Fruit fly (Drosophila melanogaster) whole organism, embryonic: ENCODE data around the gene msb1l.

Source experiments
- Atf3 ChIP-seq: fragments of 200-800 bp; sonication (Bioruptor generic); optimal IDR thresholded peaks from 3 replicates; lab custom pipeline; 2016; ENCODE audit warnings: missing biosample characterization, missing genetic modification characterization
- BEAF-32 ChIP-seq: fragments of 200-800 bp; sonication (Bioruptor generic); optimal IDR thresholded peaks from 3 replicates; lab custom pipeline; 2017; ENCODE audit warnings: missing biosample characterization, missing genetic modification characterization, mild to moderate bottlenecking, moderate library complexity, missing genetic modification reagents
- Bteb2 ChIP-seq: fragments of 200-800 bp; sonication (Bioruptor generic); optimal IDR thresholded peaks from 2 replicates; lab custom pipeline; 2016; ENCODE audit warnings: missing biosample characterization, missing genetic modification characterization
- CG1024 ChIP-seq: fragments of 200-800 bp; sonication (Bioruptor generic); IDR thresholded peaks from 2 replicates; pipeline ENCODE4 v1.3.6; 2022; ENCODE audit warnings: missing biosample characterization, missing genetic modification characterization
- CG10654 ChIP-seq: fragments of 200-800 bp; sonication (Bioruptor generic); optimal IDR thresholded peaks from 2 replicates; lab custom pipeline; 2016; ENCODE audit warnings: missing biosample characterization, missing genetic modification characterization
- CG11504 ChIP-seq: fragments of 200-800 bp; sonication (Bioruptor generic); optimal IDR thresholded peaks from 3 replicates; lab custom pipeline; 2019; ENCODE audit warnings: missing biosample characterization, mild to moderate bottlenecking, missing genetic modification characterization, moderate library complexity
- CG12104 ChIP-seq: fragments of 200-800 bp; sonication (Bioruptor generic); optimal IDR thresholded peaks from 3 replicates; lab custom pipeline; 2016; ENCODE audit warnings: missing biosample characterization, missing genetic modification characterization
- CG12219 ChIP-seq: fragments of 200-800 bp; sonication (Bioruptor generic); optimal IDR thresholded peaks from 3 replicates; lab custom pipeline; 2018; ENCODE audit warnings: missing biosample characterization, mild to moderate bottlenecking, missing genetic modification characterization
- CG12299 ChIP-seq: fragments of 200-800 bp; sonication (Bioruptor generic); optimal IDR thresholded peaks from 2 replicates; lab custom pipeline; 2018; ENCODE audit warnings: missing biosample characterization, mild to moderate bottlenecking, missing genetic modification characterization
- CG12744 ChIP-seq: fragments of 200-800 bp; sonication (Bioruptor generic); optimal IDR thresholded peaks from 2 replicates; lab custom pipeline; 2016; ENCODE audit warnings: missing biosample characterization, missing genetic modification characterization
- CG12769 ChIP-seq: fragments of 200-800 bp; sonication (Bioruptor generic); optimal IDR thresholded peaks from 2 replicates; lab custom pipeline; 2019; ENCODE audit warnings: missing biosample characterization, mild to moderate bottlenecking, missing genetic modification characterization, moderate library complexity
- CG13287 ChIP-seq: fragments of 200-800 bp; sonication (Bioruptor generic); IDR thresholded peaks from 2 replicates; pipeline ENCODE4 v1.3.6; 2022; ENCODE audit warnings: missing biosample characterization, missing genetic modification characterization; ENCODE audit not compliant: partially characterized antibody
- CG14667 ChIP-seq: fragments of 200-800 bp; sonication (Bioruptor generic); IDR thresholded peaks from 2 replicates; pipeline ENCODE4 v1.3.6; 2022; ENCODE audit warnings: missing biosample characterization, missing genetic modification characterization
- CG14710 ChIP-seq: fragments of 200-800 bp; sonication (Bioruptor generic); optimal IDR thresholded peaks from 3 replicates; lab custom pipeline; 2019; ENCODE audit warnings: missing biosample characterization, mild to moderate bottlenecking, missing genetic modification characterization, moderate library complexity
- CG16813 ChIP-seq: fragments of 200-800 bp; sonication (Bioruptor generic); IDR thresholded peaks from 3 replicates; pipeline ENCODE4 v1.3.6; 2022; ENCODE audit warnings: missing biosample characterization, missing genetic modification characterization; ENCODE audit not compliant: partially characterized antibody
- CG18011 ChIP-seq: fragments of 200-800 bp; sonication (Bioruptor generic); optimal IDR thresholded peaks from 2 replicates; lab custom pipeline; 2017; ENCODE audit warnings: missing biosample characterization, missing genetic modification characterization, mild to moderate bottlenecking, moderate library complexity, missing genotype
- CG18599 ChIP-seq: fragments of 200-800 bp; sonication (Bioruptor generic); optimal IDR thresholded peaks from 3 replicates; lab custom pipeline; 2017; ENCODE audit warnings: missing biosample characterization, missing genetic modification characterization, mild to moderate bottlenecking, moderate library complexity, missing genetic modification reagents
- CG2678 ChIP-seq: fragments of 200-800 bp; sonication (Bioruptor generic); optimal IDR thresholded peaks from 3 replicates; lab custom pipeline; 2019; ENCODE audit warnings: missing biosample characterization, mild to moderate bottlenecking, missing genetic modification characterization, moderate library complexity
- CG31441 ChIP-seq: fragments of 200-800 bp; sonication (Bioruptor generic); IDR thresholded peaks from 2 replicates; pipeline ENCODE4 v1.3.6; 2022; ENCODE audit warnings: missing biosample characterization, missing genetic modification characterization
- CG34422 ChIP-seq: fragments of 200-800 bp; sonication (Bioruptor generic); IDR thresholded peaks from 3 replicates; pipeline ENCODE4 v1.3.6; 2022; ENCODE audit warnings: missing biosample characterization, missing genetic modification characterization
- CG4404 ChIP-seq: fragments of 200-800 bp; sonication (Bioruptor generic); IDR thresholded peaks from 2 replicates; pipeline ENCODE4 v1.3.6; 2022; ENCODE audit warnings: missing biosample characterization, missing genetic modification characterization
- CG4707 ChIP-seq: fragments of 200-800 bp; sonication (Bioruptor generic); optimal IDR thresholded peaks from 2 replicates; lab custom pipeline; 2018; ENCODE audit warnings: missing biosample characterization, mild to moderate bottlenecking, missing genetic modification characterization, moderate library complexity
- CG6175 ChIP-seq: fragments of 200-800 bp; sonication (Bioruptor generic); IDR thresholded peaks from 3 replicates; pipeline ENCODE4 v1.3.6; 2022; ENCODE audit warnings: missing biosample characterization, missing genetic modification characterization
- CG8924 ChIP-seq: fragments of 200-800 bp; optimal IDR thresholded peaks from 3 replicates; lab custom pipeline; 2019; ENCODE audit warnings: missing biosample characterization, mild to moderate bottlenecking, missing genetic modification characterization, moderate library complexity
- Dref ChIP-seq: fragments of 200-800 bp; sonication (Bioruptor generic); IDR thresholded peaks from 2 replicates; pipeline ENCODE4 v1.3.6; 2022; ENCODE audit warnings: missing biosample characterization, missing genetic modification characterization
- Fer1 ChIP-seq: fragments of 200-800 bp; sonication (Bioruptor generic); optimal IDR thresholded peaks from 2 replicates; lab custom pipeline; 2017; ENCODE audit warnings: missing biosample characterization, mild to moderate bottlenecking, missing genetic modification characterization
- HLH3B ChIP-seq: fragments of 200-800 bp; sonication (Bioruptor generic); IDR thresholded peaks from 2 replicates; pipeline ENCODE4 v1.3.6; 2022; ENCODE audit warnings: missing biosample characterization, missing genetic modification characterization
- Hmr ChIP-seq: fragments of 200-800 bp; sonication (Bioruptor generic); optimal IDR thresholded peaks from 3 replicates; lab custom pipeline; 2017; ENCODE audit warnings: mild to moderate bottlenecking, missing biosample characterization, missing genetic modification reagents, missing genetic modification characterization
- Hr51 ChIP-seq, 2 experiments: fragments of 200-800 bp; sonication (Bioruptor generic); optimal IDR thresholded peaks; 2 replicates in 1 of 2; 3 replicates in 1 of 2; lab custom pipeline; 2016 to 2018; ENCODE audit warnings: missing biosample characterization in 2 of 2, missing genetic modification characterization in 2 of 2, mild to moderate bottlenecking in 1 of 2, moderate library complexity in 1 of 2
- Med ChIP-seq: fragments of 200-800 bp; sonication (Bioruptor generic); peaks from one replicate; lab custom pipeline; 2016; ENCODE audit warnings: missing biosample characterization, missing genetic modification characterization, mild to moderate bottlenecking, inconsistent platforms, moderate library complexity
- Mes4 ChIP-seq: fragments of 200-800 bp; sonication (Bioruptor generic); optimal IDR thresholded peaks from 2 replicates; lab custom pipeline; 2016; ENCODE audit warnings: missing biosample characterization, missing genetic modification characterization
- Myb ChIP-seq: fragments of 200-800 bp; sonication (Bioruptor generic); optimal IDR thresholded peaks from 2 replicates; lab custom pipeline; 2016; ENCODE audit warnings: missing biosample characterization, missing genetic modification characterization
- Neu2 ChIP-seq: fragments of 200-800 bp; sonication (Bioruptor generic); optimal IDR thresholded peaks from 3 replicates; lab custom pipeline; 2016; ENCODE audit warnings: missing biosample characterization, missing genetic modification characterization, borderline replicate concordance
- Sox100B ChIP-seq: fragments of 200-800 bp; sonication (Bioruptor generic); optimal IDR thresholded peaks from 3 replicates; lab custom pipeline; 2018; ENCODE audit warnings: missing biosample characterization, mild to moderate bottlenecking, missing genetic modification characterization
- YL-1 ChIP-seq: fragments of 200-800 bp; sonication (Bioruptor generic); optimal IDR thresholded peaks from 3 replicates; lab custom pipeline; 2017; ENCODE audit warnings: missing biosample characterization, mild to moderate bottlenecking, missing genetic modification characterization
- cad ChIP-seq: fragments of >200 bp; optimal IDR thresholded peaks from 2 replicates; lab custom pipeline; 2017; ENCODE audit warnings: missing biosample characterization, missing genetic modification characterization
- crol ChIP-seq: fragments of 200-800 bp; sonication (Bioruptor generic); IDR thresholded peaks from 2 replicates; pipeline ENCODE4 v1.3.6; 2022; ENCODE audit warnings: missing biosample characterization, missing genetic modification characterization
- hbn ChIP-seq: fragments of 200-800 bp; sonication (Bioruptor generic); IDR thresholded peaks from 2 replicates; pipeline ENCODE4 v1.3.6; 2022; ENCODE audit warnings: missing biosample characterization, missing genetic modification characterization; ENCODE audit not compliant: partially characterized antibody
- her ChIP-seq: fragments of 200-800 bp; sonication (Bioruptor generic); optimal IDR thresholded peaks from 2 replicates; lab custom pipeline; 2016; ENCODE audit warnings: missing biosample characterization, missing genetic modification characterization
- kah ChIP-seq: fragments of 200-800 bp; sonication (Bioruptor generic); optimal IDR thresholded peaks from 2 replicates; lab custom pipeline; 2018; ENCODE audit warnings: missing biosample characterization, mild to moderate bottlenecking, missing genetic modification characterization
- kni ChIP-seq: fragments of 200-800 bp; sonication (Bioruptor generic); optimal IDR thresholded peaks from 3 replicates; lab custom pipeline; 2017; ENCODE audit warnings: mild to moderate bottlenecking, missing biosample characterization, missing genetic modification reagents, missing genetic modification characterization
- oc ChIP-seq: fragments of 200-800 bp; sonication (Bioruptor generic); optimal IDR thresholded peaks from 2 replicates; lab custom pipeline; 2018; ENCODE audit warnings: missing biosample characterization, mild to moderate bottlenecking, missing genetic modification characterization, moderate library complexity
- org-1 ChIP-seq: fragments of 200-800 bp; sonication (Bioruptor generic); optimal IDR thresholded peaks from 2 replicates; lab custom pipeline; 2017; ENCODE audit warnings: missing biosample characterization, missing genetic modification characterization
- prd ChIP-seq, 3 experiments: fragments of >200 bp in 2 of 3; fragments of 200-800 bp in 1 of 3; sonication (Bioruptor generic) in 1 of 3; optimal IDR thresholded peaks in 2 of 3; IDR thresholded peaks in 1 of 3; 2 replicates in 2 of 3; 3 replicates in 1 of 3; pipeline versions ENCODE4 v1.3.6 to Lab custom; 2017 to 2022; ENCODE audit warnings: missing biosample characterization in 1 of 3, missing genetic modification characterization in 1 of 3
- schlank ChIP-seq: fragments of 200-800 bp; sonication (Bioruptor generic); optimal IDR thresholded peaks from 2 replicates; lab custom pipeline; 2018; ENCODE audit warnings: missing biosample characterization, mild to moderate bottlenecking, missing genetic modification characterization
- sens ChIP-seq: fragments of 200-800 bp; sonication (Bioruptor generic); peaks from one replicate; lab custom pipeline; 2016; ENCODE audit warnings: missing biosample characterization, missing genetic modification characterization
- ssp ChIP-seq: fragments of 200-800 bp; sonication (Bioruptor generic); IDR thresholded peaks from 2 replicates; pipeline ENCODE4 v1.3.6; 2022; ENCODE audit warnings: missing biosample characterization, missing genetic modification characterization
- tna ChIP-seq: fragments of 200-800 bp; sonication (Bioruptor generic); IDR thresholded peaks from 2 replicates; pipeline ENCODE4 v1.3.6; 2022; ENCODE audit warnings: missing biosample characterization, missing genetic modification characterization; ENCODE audit not compliant: partially characterized antibody
- unc-4 ChIP-seq: fragments of 200-800 bp; sonication (Bioruptor generic); IDR thresholded peaks from 2 replicates; pipeline ENCODE4 v1.3.6; 2022; ENCODE audit warnings: missing biosample characterization, missing genetic modification characterization; ENCODE audit not compliant: partially characterized antibody
- wdn ChIP-seq: fragments of 200-800 bp; sonication (Bioruptor generic); IDR thresholded peaks from 2 replicates; pipeline ENCODE4 v1.3.6; 2022; ENCODE audit warnings: missing biosample characterization, missing genetic modification characterization

Gene msb1l

dm6 chr2L:19542268-19542773, 35.2 kb upstream of the msb1l start (continued):
- TF ChIP-seq prd (optimal IDR thresholded peaks at IDR 0.05; lab: Kevin White, UChicago) (no peak), prd (GFP tag; IDR thresholded peaks at IDR 0.05; lab: Robert Waterston, UW) (no peak), oc (tag; lab: Kevin White, UChicago) (peak; percentile 71), CG14667 (GFP tag; lab: Robert Waterston, UW) (no peak), org-1 (no peak), CG4707 (GFP tag; lab: Kevin White, UChicago) (no peak), crol (GFP tag; lab: Robert Waterston, UW) (no peak), CG11504 (tag; lab: Kevin White, UChicago) (peak; percentile 5), Med (GFP tag; lab: Kevin White, UChicago) (peak; percentile 59), CG10654 (GFP tag; lab: Kevin White, UChicago) (no peak), sens (GFP tag; lab: Kevin White, UChicago) (peak; percentile 60), Hr51 (GFP tag; optimal IDR thresholded peaks at IDR 0.05; lab: Kevin White, UChicago) (no peak), CG6175 (GFP tag; lab: Robert Waterston, UW) (no peak), CG12104 (GFP tag; lab: Kevin White, UChicago) (no peak), CG12744 (GFP tag; lab: Kevin White, UChicago) (no peak), unc-4 (GFP tag; lab: Robert Waterston, UW) (peak; percentile 91), tna (peak; percentile 92), CG16813 (GFP tag; lab: Robert Waterston, UW) (peak; percentile 89), kni (GFP tag; lab: Kevin White, UChicago) (no peak), CG31441 (peak; percentile 62), CG8924 (tag; lab: Kevin White, UChicago) (no peak), Dref (GFP tag; lab: Robert Waterston, UW) (peak; percentile 92), kah (no peak), CG18599 (no peak), Bteb2 (GFP tag; lab: Kevin White, UChicago) (no peak), Neu2 (GFP tag; lab: Kevin White, UChicago) (no peak), CG18011 (GFP tag; lab: Kevin White, UChicago) (no peak), hbn (GFP tag; lab: Robert Waterston, UW) (peak; percentile 84), Hmr (GFP tag; lab: Kevin White, UChicago) (peak; percentile 28), Mes4 (GFP tag; lab: Kevin White, UChicago) (no peak), wdn (GFP tag; lab: Robert Waterston, UW) (no peak), CG34422 (GFP tag; lab: Robert Waterston, UW) (peak; percentile 13; the same call in 1 of the 3 replicates), CG13287 (GFP tag; lab: Robert Waterston, UW) (peak; percentile 96), YL-1 (peak; percentile 78), cad (GFP tag; lab: Kevin White, UChicago) (no peak), HLH3B (no peak), CG4404 (GFP tag; lab: Robert Waterston, UW) (no peak), CG12769 (tag; lab: Kevin White, UChicago) (peak; percentile 33), Myb (peak; percentile 70), Fer1 (GFP tag; lab: Kevin White, UChicago) (peak; percentile 26), CG12299 (no peak), CG1024 (GFP tag; lab: Robert Waterston, UW) (no peak), Atf3 (GFP tag; lab: Kevin White, UChicago) (no peak), schlank (tag; lab: Kevin White, UChicago) (no peak), CG2678 (tag; lab: Kevin White, UChicago) (peak; percentile 8), her (GFP tag; lab: Kevin White, UChicago) (no peak), ssp (GFP tag; lab: Robert Waterston, UW) (no peak), CG12219 (no peak), CG14710 (tag; lab: Kevin White, UChicago) (peak; percentile 30), Sox100B (GFP tag; lab: Kevin White, UChicago) (no peak), BEAF-32 (GFP tag; lab: Kevin White, UChicago) (peak; percentile 81)
